Worm (Caenorhabditis elegans) whole organism, L2 larva: ENCODE measurements around the gene H20J04.9.

Experiments
- ZK546.5 ChIP-seq: sonication (generic microtip); optimal IDR thresholded peaks from 2 replicates; lab custom pipeline; 2017; ENCODE audit warnings: missing biosample characterization, missing genetic modification characterization
- aly-2 ChIP-seq: fragments of 150-350 bp; optimal IDR thresholded peaks from 2 replicates; lab custom pipeline; 2014; ENCODE audit warnings: missing biosample characterization, missing genetic modification characterization
- ama-1 ChIP-seq: fragments of 150-350 bp; optimal IDR thresholded peaks from 2 replicates; lab custom pipeline; 2018; ENCODE audit warnings: inconsistent platforms
- ceh-82 ChIP-seq: fragments of 150-350 bp; optimal IDR thresholded peaks from 2 replicates; lab custom pipeline; 2014; ENCODE audit warnings: missing biosample characterization, missing genetic modification characterization
- gmeb-1 ChIP-seq: fragments of 150-350 bp; optimal IDR thresholded peaks from 2 replicates; lab custom pipeline; 2014; ENCODE audit warnings: missing biosample characterization, missing genetic modification characterization
- lin-39 ChIP-seq: fragments of 150-350 bp; optimal IDR thresholded peaks from 2 replicates; lab custom pipeline; 2014; ENCODE audit warnings: missing biosample characterization, missing genetic modification reagents, missing genetic modification characterization
- mdl-1 ChIP-seq, 2 experiments: fragments of 150-350 bp in 1 of 2; sonication (generic microtip) in 1 of 2; optimal IDR thresholded peaks; 2 replicates each; lab custom pipeline; 2017; ENCODE audit warnings: missing biosample characterization in 2 of 2, missing genetic modification characterization in 2 of 2
- nhr-77 ChIP-seq: fragments of 150-350 bp; optimal IDR thresholded peaks from 2 replicates; lab custom pipeline; 2014; ENCODE audit warnings: missing biosample characterization, missing genetic modification characterization
- skn-1 ChIP-seq: sonication (generic microtip); optimal IDR thresholded peaks from 2 replicates; lab custom pipeline; 2017; ENCODE audit warnings: missing biosample characterization, missing genetic modification characterization
- snpc-4 ChIP-seq: fragments of 150-350 bp; optimal IDR thresholded peaks from 2 replicates; lab custom pipeline; 2014; ENCODE audit warnings: missing biosample characterization, missing genetic modification characterization
- unc-62 ChIP-seq: fragments of 150-350 bp; optimal IDR thresholded peaks from 2 replicates; lab custom pipeline; 2014; ENCODE audit warnings: missing biosample characterization, missing genetic modification reagents, missing genetic modification characterization
- zag-1 ChIP-seq: fragments of 150-350 bp; optimal IDR thresholded peaks from 2 replicates; lab custom pipeline; 2014; ENCODE audit warnings: missing biosample characterization, missing genetic modification characterization

DNA sequence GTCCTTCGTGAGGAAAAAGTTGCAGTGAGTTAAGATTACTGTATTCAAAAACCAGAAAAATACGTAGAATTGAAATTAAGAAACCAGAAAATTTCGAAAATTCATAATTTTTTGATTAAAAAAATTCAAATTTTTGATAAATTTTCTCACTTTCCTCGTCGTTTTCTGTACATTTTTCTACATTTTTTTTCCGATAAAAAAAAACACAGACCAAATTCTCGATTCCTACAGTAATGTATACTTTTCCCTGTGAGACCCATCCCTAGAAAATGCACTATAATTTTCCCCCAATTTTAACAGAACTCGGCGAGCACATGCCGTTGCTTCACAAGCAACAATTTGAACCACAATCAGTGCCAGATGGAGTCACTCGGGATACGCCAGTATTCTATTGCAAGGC, 11.1 kb upstream of the H20J04.9 start, which contains the start of gene athp-2:
- TF ChIP-seq ZK546.5 = no peak
- TF ChIP-seq ceh-82 (tag; lab: Kevin White, UChicago) = no peak
- TF ChIP-seq skn-1 (tag; lab: Kevin White, UChicago) = no peak
- TF ChIP-seq unc-62 (GFP tag; lab: Kevin White, UChicago) = no peak
- no peak for TF ChIP-seq gmeb-1 (tag; lab: Kevin White, UChicago)
- TF ChIP-seq ama-1 (lab: Kevin White, UChicago) = no peak
- TF ChIP-seq nhr-77 = no peak
- TF ChIP-seq lin-39 (tag; lab: Kevin White, UChicago) = no peak
- no peak for TF ChIP-seq mdl-1 (tag; optimal IDR thresholded peaks at IDR 0.05; lab: Kevin White, UChicago)
- TF ChIP-seq snpc-4 (tag; lab: Kevin White, UChicago) = no peak
- TF ChIP-seq aly-2 = no peak
- no peak for TF ChIP-seq zag-1 (tag; lab: Kevin White, UChicago)
